Worm (Caenorhabditis elegans) whole organism, L1 larva: ENCODE results near the gene C08F8.6.

Experiments
- C16A3.4 ChIP-seq: fragments of 150-350 bp; optimal IDR thresholded peaks from 2 replicates; lab custom pipeline; 2014; ENCODE audit warnings: missing biosample characterization, missing genetic modification characterization
- C34B4.2 ChIP-seq: sonication (generic microtip); optimal IDR thresholded peaks from 2 replicates; lab custom pipeline; 2017; ENCODE audit warnings: mild to moderate bottlenecking, missing genetic modification characterization, missing compliant biosample characterization
- aly-2 ChIP-seq: fragments of 150-350 bp; optimal IDR thresholded peaks from 2 replicates; lab custom pipeline; 2014; ENCODE audit warnings: missing biosample characterization, missing genetic modification characterization
- blmp-1 ChIP-seq: fragments of 150-350 bp; optimal IDR thresholded peaks from 2 replicates; lab custom pipeline; 2014; ENCODE audit warnings: missing biosample characterization, missing genetic modification characterization
- ceh-8 ChIP-seq: fragments of 200-800 bp; sonication (Bioruptor generic); optimal IDR thresholded peaks from 2 replicates; lab custom pipeline; 2018; ENCODE audit warnings: mild to moderate bottlenecking, missing genetic modification characterization, moderate library complexity, missing compliant biosample characterization
- ceh-82 ChIP-seq, 3 experiments: fragments of 150-350 bp in 1 of 3; sonication (generic microtip) in 2 of 3; optimal IDR thresholded peaks; 2 replicates each; lab custom pipeline; 2014 to 2017; ENCODE audit warnings: missing biosample characterization in 3 of 3, missing genetic modification characterization in 3 of 3
- ceh-88 ChIP-seq: fragments of 200-800 bp; sonication (Bioruptor generic); IDR thresholded peaks from 2 replicates; pipeline ENCODE4 v1.3.6; 2022; ENCODE audit warnings: missing genetic modification characterization, missing compliant biosample characterization
- ceh-90 ChIP-seq: sonication (generic microtip); optimal IDR thresholded peaks from 2 replicates; lab custom pipeline; 2016; ENCODE audit warnings: missing genetic modification characterization, missing compliant biosample characterization
- ces-1 ChIP-seq: fragments of 150-350 bp; optimal IDR thresholded peaks from 2 replicates; lab custom pipeline; 2014; ENCODE audit warnings: missing biosample characterization, missing genetic modification reagents, missing genetic modification characterization
- dpl-1 ChIP-seq, 3 experiments: fragments of 150-350 bp in 2 of 3; sonication (generic microtip) in 1 of 3; optimal IDR thresholded peaks; 2 replicates each; lab custom pipeline; 2014 to 2017; ENCODE audit warnings: missing biosample characterization in 3 of 3, missing genetic modification characterization in 3 of 3, missing genetic modification reagents in 3 of 3
- dsc-1 ChIP-seq: sonication (generic microtip); optimal IDR thresholded peaks from 2 replicates; lab custom pipeline; 2016; ENCODE audit warnings: mild to moderate bottlenecking, missing genetic modification characterization, missing compliant biosample characterization
- efl-1 ChIP-seq, 4 experiments: fragments of 150-350 bp; optimal IDR thresholded peaks in 3 of 4; peaks in 1 of 4; 1 replicate in 1 of 4; 2 replicates in 3 of 4; lab custom pipeline; 2014; ENCODE audit warnings: missing biosample characterization in 2 of 4, missing genetic modification characterization in 2 of 4, missing genetic modification reagents in 2 of 4
- ets-5 ChIP-seq: fragments of 200-800 bp; sonication (Bioruptor generic); IDR thresholded peaks from 2 replicates; pipeline ENCODE4 v1.3.6; 2022; ENCODE audit warnings: missing genetic modification characterization, missing compliant biosample characterization
- fkh-10 ChIP-seq: sonication (generic microtip); optimal IDR thresholded peaks from 2 replicates; lab custom pipeline; 2017; ENCODE audit warnings: missing biosample characterization, missing genetic modification reagents, missing genetic modification characterization
- fkh-8 ChIP-seq: sonication (generic microtip); optimal IDR thresholded peaks from 2 replicates; lab custom pipeline; 2016; ENCODE audit warnings: mild to moderate bottlenecking, missing genetic modification characterization, missing compliant biosample characterization
- fos-1 ChIP-seq: fragments of 150-350 bp; optimal IDR thresholded peaks from 2 replicates; lab custom pipeline; 2014; ENCODE audit warnings: missing biosample characterization, missing genetic modification characterization
- hlh-4 ChIP-seq: sonication (generic microtip); optimal IDR thresholded peaks from 2 replicates; lab custom pipeline; 2016; ENCODE audit warnings: mild to moderate bottlenecking, missing genetic modification characterization, missing compliant biosample characterization
- hpl-2 ChIP-seq: fragments of 150-350 bp; optimal IDR thresholded peaks from 2 replicates; lab custom pipeline; 2014; ENCODE audit warnings: missing biosample characterization, missing genetic modification reagents, missing genetic modification characterization
- isw-1 ChIP-seq: fragments of 200-800 bp; sonication (Bioruptor generic); IDR thresholded peaks from 2 replicates; pipeline ENCODE4 v1.3.6; 2022; ENCODE audit warnings: missing genetic modification characterization, missing compliant biosample characterization
- jun-1 ChIP-seq: fragments of 150-350 bp; optimal IDR thresholded peaks from 2 replicates; lab custom pipeline; 2014; ENCODE audit warnings: missing biosample characterization, missing genetic modification reagents, missing genetic modification characterization
- lin-13 ChIP-seq: fragments of 150-350 bp; optimal IDR thresholded peaks from 2 replicates; lab custom pipeline; 2014; ENCODE audit warnings: missing biosample characterization, missing genetic modification reagents, missing genetic modification characterization
- lin-35 ChIP-seq, 2 experiments: fragments of 150-350 bp; optimal IDR thresholded peaks; 2 replicates each; lab custom pipeline; 2014; ENCODE audit warnings: missing biosample characterization in 2 of 2, missing genetic modification characterization in 2 of 2, missing genetic modification reagents in 2 of 2
- lin-39 ChIP-seq: fragments of 150-350 bp; optimal IDR thresholded peaks from 2 replicates; lab custom pipeline; 2014; ENCODE audit warnings: missing biosample characterization, missing genetic modification reagents, missing genetic modification characterization
- lsy-2 ChIP-seq, 2 experiments: fragments of 150-350 bp; optimal IDR thresholded peaks; 2 replicates each; lab custom pipeline; 2014; ENCODE audit warnings: missing biosample characterization in 2 of 2, missing genetic modification characterization in 2 of 2
- mab-9 ChIP-seq: fragments of 200-800 bp; sonication (Bioruptor generic); IDR thresholded peaks from 2 replicates; pipeline ENCODE4 v1.3.6; 2022; ENCODE audit warnings: missing genetic modification reagents, missing genetic modification characterization, missing compliant biosample characterization
- mdl-1 ChIP-seq, 2 experiments: fragments of 150-350 bp; optimal IDR thresholded peaks; 2 replicates each; lab custom pipeline; 2014 to 2017; ENCODE audit warnings: missing biosample characterization in 2 of 2, missing genetic modification characterization in 2 of 2, inconsistent platforms in 1 of 2
- mef-2 ChIP-seq: fragments of 150-350 bp; optimal IDR thresholded peaks from 2 replicates; lab custom pipeline; 2014; ENCODE audit warnings: missing biosample characterization, missing genetic modification characterization
- nhr-12 ChIP-seq: sonication (generic microtip); optimal IDR thresholded peaks from 2 replicates; lab custom pipeline; 2017; ENCODE audit warnings: missing biosample characterization, missing genetic modification characterization
- nhr-20 ChIP-seq: sonication (generic microtip); optimal IDR thresholded peaks from 2 replicates; lab custom pipeline; 2016; ENCODE audit warnings: mild to moderate bottlenecking, missing genetic modification characterization, missing compliant biosample characterization
- nhr-47 ChIP-seq: sonication (generic microtip); optimal IDR thresholded peaks from 2 replicates; lab custom pipeline; 2016; ENCODE audit warnings: mild to moderate bottlenecking, missing genetic modification characterization, moderate library complexity, missing compliant biosample characterization
- nhr-77 ChIP-seq: fragments of 150-350 bp; optimal IDR thresholded peaks from 2 replicates; lab custom pipeline; 2014; ENCODE audit warnings: missing biosample characterization, missing genetic modification characterization
- nhr-85 ChIP-seq: sonication (generic microtip); peaks from one replicate; lab custom pipeline; 2016; ENCODE audit warnings: missing genetic modification characterization, inconsistent platforms, missing compliant biosample characterization
- nhr-90 ChIP-seq: sonication (generic microtip); optimal IDR thresholded peaks from 2 replicates; lab custom pipeline; 2016; ENCODE audit warnings: mild to moderate bottlenecking, missing genetic modification characterization, missing compliant biosample characterization; ENCODE audit not compliant: poor library complexity
- pag-3 ChIP-seq: sonication (generic microtip); optimal IDR thresholded peaks from 2 replicates; lab custom pipeline; 2017; ENCODE audit warnings: missing genetic modification characterization, mild to moderate bottlenecking, missing compliant biosample characterization, antibody characterized with exemption, borderline replicate concordance; ENCODE audit not compliant: insufficient read depth
- pqm-1 ChIP-seq: sonication (generic microtip); optimal IDR thresholded peaks from 3 replicates; lab custom pipeline; 2017; ENCODE audit warnings: missing biosample characterization, missing genetic modification characterization
- snu-23 ChIP-seq: sonication (generic microtip); optimal IDR thresholded peaks from 2 replicates; lab custom pipeline; 2016; ENCODE audit warnings: missing genetic modification characterization, missing compliant biosample characterization
- sox-4 ChIP-seq: sonication (generic microtip); optimal IDR thresholded peaks from 2 replicates; lab custom pipeline; 2016; ENCODE audit warnings: missing genetic modification characterization, missing compliant biosample characterization
- swsn-7 ChIP-seq: sonication (generic microtip); optimal IDR thresholded peaks from 2 replicates; lab custom pipeline; 2016; ENCODE audit warnings: missing genetic modification characterization, missing compliant biosample characterization
- tbx-2 ChIP-seq: sonication (generic microtip); optimal IDR thresholded peaks from 2 replicates; lab custom pipeline; 2016; ENCODE audit warnings: missing genetic modification characterization, missing compliant biosample characterization
- unc-130 ChIP-seq: fragments of 150-350 bp; optimal IDR thresholded peaks from 2 replicates; lab custom pipeline; 2017; ENCODE audit warnings: missing biosample characterization, missing genetic modification characterization, inconsistent platforms
- unc-30 ChIP-seq: sonication (generic microtip); optimal IDR thresholded peaks from 2 replicates; lab custom pipeline; 2017; ENCODE audit warnings: missing biosample characterization, missing genetic modification characterization
- unc-62 ChIP-seq: fragments of 150-350 bp; optimal IDR thresholded peaks from 2 replicates; lab custom pipeline; 2014; ENCODE audit warnings: missing biosample characterization, missing genetic modification reagents, missing genetic modification characterization
- unc-86 ChIP-seq: sonication (generic microtip); optimal IDR thresholded peaks from 2 replicates; lab custom pipeline; 2016; ENCODE audit warnings: missing genetic modification characterization, missing compliant biosample characterization
- unc-98 ChIP-seq: fragments of 200-800 bp; sonication (Bioruptor generic); IDR thresholded peaks from 2 replicates; pipeline ENCODE4 v1.3.6; 2022; ENCODE audit warnings: missing genetic modification characterization, missing compliant biosample characterization
- xbp-1 ChIP-seq: sonication (generic microtip); optimal IDR thresholded peaks from 2 replicates; lab custom pipeline; 2016; ENCODE audit warnings: missing genetic modification characterization, missing compliant biosample characterization
- zip-4 ChIP-seq: fragments of 200-800 bp; sonication (Bioruptor generic); optimal IDR thresholded peaks from 2 replicates; lab custom pipeline; 2018; ENCODE audit warnings: mild to moderate bottlenecking, missing genetic modification characterization, moderate library complexity, missing compliant biosample characterization

C08F8.6 gene

ce11 chrIV:11145929-11146339, 18.8 kb downstream of the C08F8.6 start:
- TF ChIP-seq dpl-1 (GFP tag; optimal IDR thresholded peaks at IDR 0.05; lab: Kevin White, UChicago), result peak in 1 of 3 experiments; percentile 35
- TF ChIP-seq swsn-7, result no peak
- TF ChIP-seq snu-23 (GFP tag; lab: Kevin White, UChicago), result no peak
- no peak for TF ChIP-seq hpl-2
- no peak for TF ChIP-seq fos-1
- peak in 1 of 2 experiments; percentile 20 for TF ChIP-seq lin-35 (GFP tag; optimal IDR thresholded peaks at IDR 0.05; lab: Kevin White, UChicago)
- TF ChIP-seq efl-1 (optimal IDR thresholded peaks at IDR 0.05; lab: Kevin White, UChicago), result no peak
- peak; percentile 50 to 92 for TF ChIP-seq efl-1 (GFP tag; optimal IDR thresholded peaks at IDR 0.05 in 1 of 2; lab: Kevin White, UChicago)
- no peak for TF ChIP-seq lsy-2 (tag; optimal IDR thresholded peaks at IDR 0.05; lab: Kevin White, UChicago)

- TF ChIP-seq nhr-85, result no peak
- TF ChIP-seq lin-35 (GFP tag; optimal IDR thresholded peaks at IDR 0.05; lab: Kevin White, UChicago), result no peak
- no peak for TF ChIP-seq snu-23 (GFP tag; lab: Kevin White, UChicago)
- no peak for TF ChIP-seq swsn-7
- no peak for TF ChIP-seq C34B4.2 (tag; lab: Kevin White, UChicago)
- no peak for TF ChIP-seq unc-86
- no peak for TF ChIP-seq pag-3 (tag; lab: Kevin White, UChicago)
- TF ChIP-seq nhr-12 (tag; lab: Kevin White, UChicago), result no peak
- no peak for TF ChIP-seq fkh-8 (tag; lab: Kevin White, UChicago)
- TF ChIP-seq ces-1 (GFP tag; lab: Kevin White, UChicago), result no peak
- no peak for TF ChIP-seq unc-62 (GFP tag; lab: Kevin White, UChicago)
- TF ChIP-seq ceh-82 (tag; optimal IDR thresholded peaks at IDR 0.05; lab: Kevin White, UChicago), result no peak
These were observed 21.6 kb downstream of the C08F8.6 start, which contains the start of gene F01G4.4 for ce11 chrIV:11143228-11143444. F01G4.4 (plus strand) TSS chrIV:11143345.

ce11 chrIV:11142314-11143227, 22.2 kb downstream of the C08F8.6 start, which contains the start of gene skih-2:
skih-2 (minus strand) TSS chrIV:11142364.
- TF ChIP-seq dpl-1 (GFP tag; optimal IDR thresholded peaks at IDR 0.05; lab: Kevin White, UChicago), result peak; percentile 92 to 95 (median 93)
- TF ChIP-seq ceh-88 (GFP tag; lab: Robert Waterston, UW), result no peak
- TF ChIP-seq nhr-90 (tag; lab: Kevin White, UChicago), result peak; percentile 32
- TF ChIP-seq zip-4 (GFP tag; lab: Kevin White, UChicago), result no peak
- no peak for TF ChIP-seq ces-1 (GFP tag; lab: Kevin White, UChicago)
- TF ChIP-seq lin-13 (GFP tag; lab: Kevin White, UChicago), result no peak
- peak; percentile 68 for TF ChIP-seq nhr-85
- no peak for TF ChIP-seq mef-2 (tag; lab: Kevin White, UChicago)
- TF ChIP-seq unc-98, result no peak
- peak; percentile 26 for TF ChIP-seq isw-1
- peak; percentile 37 for TF ChIP-seq dsc-1 (tag; lab: Kevin White, UChicago)
- TF ChIP-seq C34B4.2 (tag; lab: Kevin White, UChicago), result no peak
- TF ChIP-seq blmp-1 (tag; lab: Kevin White, UChicago), result peak; percentile 27
- TF ChIP-seq mab-9 (GFP tag; lab: Robert Waterston, UW), result no peak
- TF ChIP-seq lin-39 (tag; lab: Kevin White, UChicago), result peak; percentile 18
- no peak for TF ChIP-seq ceh-90 (tag; lab: Kevin White, UChicago)
- no peak for TF ChIP-seq mdl-1 (tag; optimal IDR thresholded peaks at IDR 0.05; lab: Kevin White, UChicago)
- TF ChIP-seq unc-30, result no peak
- no peak for TF ChIP-seq ceh-8 (GFP tag; lab: Kevin White, UChicago)
- TF ChIP-seq nhr-47, result peak; percentile 71
- TF ChIP-seq xbp-1, result peak; percentile 78
- TF ChIP-seq sox-4, result no peak
- no peak for TF ChIP-seq nhr-12 (tag; lab: Kevin White, UChicago)
- peak; percentile 38 for TF ChIP-seq C16A3.4 (tag; lab: Kevin White, UChicago)
- TF ChIP-seq aly-2, result no peak
- peak; percentile 49 for TF ChIP-seq tbx-2 (tag; lab: Kevin White, UChicago)
- no peak for TF ChIP-seq hlh-4 (tag; lab: Kevin White, UChicago)
- no peak for TF ChIP-seq jun-1
- TF ChIP-seq fkh-10 (GFP tag; lab: Kevin White, UChicago), result no peak
- peak; percentile 36 for TF ChIP-seq nhr-20 (tag; lab: Kevin White, UChicago)
- no peak for TF ChIP-seq nhr-77 (tag; lab: Kevin White, UChicago)
- peak in 2 of 3 experiments; percentile 12 to 41 for TF ChIP-seq ceh-82 (tag; optimal IDR thresholded peaks at IDR 0.05; lab: Kevin White, UChicago)
- peak; percentile 94 to 95 for TF ChIP-seq lin-35 (GFP tag; optimal IDR thresholded peaks at IDR 0.05; lab: Kevin White, UChicago)
- peak; percentile 55 for TF ChIP-seq snu-23 (GFP tag; lab: Kevin White, UChicago)
- TF ChIP-seq ets-5, result no peak
- TF ChIP-seq unc-130 (tag; lab: Kevin White, UChicago), result no peak
- TF ChIP-seq pqm-1 (tag; lab: Kevin White, UChicago), result no peak
